Worm (Caenorhabditis elegans): ENCODE data around the gene R09E10.5.
A peak's percentile ranks its signal among the peaks of the same experiment; 100 is the strongest.

The R09E10.5 gene

ce11 chrIV:10276960-10277359, 25.1 kb downstream of the R09E10.5 start, which contains the start of gene Y43C5A.7:
Gene Y43C5A.7, plus strand, starts transcription at chrIV:10277260.
- TF ChIP-seq zag-1 (tag; optimal IDR thresholded peaks at IDR 0.05) (no peak), nhr-6 (tag; optimal IDR thresholded peaks at IDR 0.05) (no peak), zfp-2 (tag; optimal IDR thresholded peaks at IDR 0.05) (no peak), nhr-41 (GFP tag; IDR thresholded peaks at IDR 0.05) (no peak), T26A8.4 (GFP tag; IDR thresholded peaks at IDR 0.05) (no peak)

ce11 chrIV:10275050-10275449, 27.1 kb downstream of the R09E10.5 start:
- TF ChIP-seq jun-1 (tag; optimal IDR thresholded peaks at IDR 0.05): no peak
- TF ChIP-seq F26F4.8 (GFP tag; conservative IDR thresholded peaks at IDR 0.05): no peak
- peak; percentile 95 for TF ChIP-seq aha-1 (tag)
- TF ChIP-seq ceh-32 (tag; optimal IDR thresholded peaks at IDR 0.05; ENCODE audit: poor library complexity): no peak
- no peak for TF ChIP-seq tra-1 (GFP tag; IDR thresholded peaks at IDR 0.05)
- no peak for TF ChIP-seq nhr-11 (tag; optimal IDR thresholded peaks at IDR 0.05)
- TF ChIP-seq R02D3.7 (tag; optimal IDR thresholded peaks at IDR 0.05): no peak

- TF ChIP-seq Y105C5A.15 (GFP tag; IDR thresholded peaks at IDR 0.05) (no peak), mdl-1 (tag; optimal IDR thresholded peaks at IDR 0.05) (peak in 1 of 2 experiments; percentile 20), nhr-28 (tag; optimal IDR thresholded peaks at IDR 0.05) (peak; percentile 43)
These were observed 28.3 kb downstream of the R09E10.5 start, which contains the start of gene Y43C5A.3 for ce11 chrIV:10273781-10274313. Gene Y43C5A.3, plus strand, starts transcription at chrIV:10274036.

- peak; percentile 95 for TF ChIP-seq aha-1 (tag)
- TF ChIP-seq zfp-2 (tag; optimal IDR thresholded peaks at IDR 0.05): no peak
- peak in 1 of 2 experiments; percentile 71 for TF ChIP-seq unc-62 (GFP tag; optimal IDR thresholded peaks at IDR 0.05 in 1 of 2)
- TF ChIP-seq unc-62 (tag; optimal IDR thresholded peaks at IDR 0.05): no peak
- TF ChIP-seq Y75B8A.6 (GFP tag; IDR thresholded peaks at IDR 0.05): no peak
- no peak for TF ChIP-seq dve-1 (tag; optimal IDR thresholded peaks at IDR 0.05; ENCODE audit: insufficient read depth)
- TF ChIP-seq madf-9 (GFP tag; conservative IDR thresholded peaks at IDR 0.05): no peak
- no peak for TF ChIP-seq nhr-111 (GFP tag; optimal IDR thresholded peaks at IDR 0.05)
These were observed 28.7 kb downstream of the R09E10.5 start for ce11 chrIV:10273360-10273759.

- TF ChIP-seq T26A8.4 (GFP tag; IDR thresholded peaks at IDR 0.05) (no peak), D1046.2 (GFP tag; IDR thresholded peaks at IDR 0.05) (no peak), pha-4 (GFP tag; IDR thresholded peaks at IDR 0.05) (no peak), pha-4 (tag; optimal IDR thresholded peaks at IDR 0.05) (no peak), nhr-48 (tag; optimal IDR thresholded peaks at IDR 0.05) (no peak), mdt-29 (GFP tag; IDR thresholded peaks at IDR 0.05) (no peak), Y5F2A.4 (GFP tag; optimal IDR thresholded peaks at IDR 0.05) (no peak), pqm-1 (tag; optimal IDR thresholded peaks at IDR 0.05) (peak; percentile 6), gei-8 (GFP tag; optimal IDR thresholded peaks at IDR 0.05) (no peak), egl-43 (GFP tag; IDR thresholded peaks at IDR 0.05) (no peak), attf-4 (tag; optimal IDR thresholded peaks at IDR 0.05) (no peak), ces-1 (GFP tag; optimal IDR thresholded peaks at IDR 0.05) (no peak), T20F7.1 (GFP tag; optimal IDR thresholded peaks at IDR 0.05) (no peak), vab-7 (GFP tag; IDR thresholded peaks at IDR 0.05) (no peak), aha-1 (tag) (no peak), nhr-111 (GFP tag; optimal IDR thresholded peaks at IDR 0.05) (no peak), nhr-77 (tag; optimal IDR thresholded peaks at IDR 0.05) (no peak), ceh-62 (tag; optimal IDR thresholded peaks at IDR 0.05) (no peak), hmg-1.1 (GFP tag; IDR thresholded peaks at IDR 0.05) (no peak), jun-1 (tag; optimal IDR thresholded peaks at IDR 0.05) (no peak), dmd-6 (GFP tag; IDR thresholded peaks at IDR 0.05) (peak; percentile 8; the same call in 1 of the 2 replicates), fkh-10 (GFP tag; optimal IDR thresholded peaks at IDR 0.05) (no peak), nhr-10 (tag; optimal IDR thresholded peaks at IDR 0.05) (no peak), sdz-12 (GFP tag; optimal IDR thresholded peaks at IDR 0.05) (no peak), madf-9 (GFP tag; conservative IDR thresholded peaks at IDR 0.05) (no peak), lin-39 (tag; optimal IDR thresholded peaks at IDR 0.05) (no peak), zip-2 (tag; optimal IDR thresholded peaks at IDR 0.05) (no peak), nhr-28 (tag; optimal IDR thresholded peaks at IDR 0.05) (peak; percentile 58)
These were observed 32.8 kb downstream of the R09E10.5 start, which contains the start of the genes nspd-7 and Y43C5A.2 for ce11 chrIV:10269137-10269933. Gene nspd-7, minus strand, starts transcription at chrIV:10269187. Gene Y43C5A.2, plus strand, starts transcription at chrIV:10269883.
